Worm (Caenorhabditis elegans) whole organism, young adult: ENCODE data around the gene F14H3.4.

ENCODE experiments used
- B0035.1 ChIP-seq: sonication (generic microtip); optimal IDR thresholded peaks from 2 replicates; lab custom pipeline; 2016; ENCODE audit warnings: missing genetic modification characterization, mild to moderate bottlenecking, missing compliant biosample characterization, missing genotype, missing genetic modification reagents
- nhr-179 ChIP-seq: sonication (generic microtip); optimal IDR thresholded peaks from 2 replicates; lab custom pipeline; 2016; ENCODE audit warnings: mild to moderate bottlenecking, missing genetic modification characterization, missing compliant biosample characterization
- unc-62 ChIP-seq: fragments of 150-350 bp; optimal IDR thresholded peaks from 2 replicates; lab custom pipeline; 2014; ENCODE audit warnings: missing biosample characterization, missing genetic modification reagents, missing genetic modification characterization

ce11 chrV:16042743-16043014 is 12.2 kb downstream of the F14H3.4 start:
- TF ChIP-seq nhr-179 (no peak), B0035.1 (tag; lab: Kevin White, UChicago) (no peak), unc-62 (GFP tag; lab: Kevin White, UChicago) (no peak)
